Worm (Caenorhabditis elegans) whole organism, young adult: ENCODE data around the gene T09B9.3.

Experiments used
- B0019.2 ChIP-seq: fragments of 200-800 bp; sonication (Bioruptor generic); conservative IDR thresholded peaks from 2 replicates; pipeline ENCODE4 v1.3.6; 2022; ENCODE audit warnings: missing genetic modification reagents, missing genetic modification characterization, missing compliant biosample characterization
- B0035.1 ChIP-seq: sonication (generic microtip); optimal IDR thresholded peaks from 2 replicates; lab custom pipeline; 2016; ENCODE audit warnings: missing genetic modification characterization, mild to moderate bottlenecking, missing compliant biosample characterization, missing genotype, missing genetic modification reagents
- B0336.3 ChIP-seq: fragments of 200-800 bp; sonication (Bioruptor generic); IDR thresholded peaks from 2 replicates; pipeline ENCODE4 v1.3.6; 2022; ENCODE audit warnings: missing genetic modification characterization, missing compliant biosample characterization
- C06A6.2 ChIP-seq: fragments of 200-800 bp; sonication (Bioruptor generic); conservative IDR thresholded peaks from 2 replicates; pipeline ENCODE4 v1.3.6; 2022; ENCODE audit warnings: missing genetic modification characterization, missing compliant biosample characterization
- F22D6.2 ChIP-seq: sonication (generic microtip); optimal IDR thresholded peaks from 2 replicates; lab custom pipeline; 2016; ENCODE audit warnings: mild to moderate bottlenecking, missing genetic modification characterization, missing compliant biosample characterization
- F55B11.4 ChIP-seq: sonication (generic microtip); optimal IDR thresholded peaks from 2 replicates; lab custom pipeline; 2016; ENCODE audit warnings: missing compliant biosample characterization, missing genetic modification characterization, borderline replicate concordance; ENCODE audit not compliant: insufficient read depth
- K11D2.4 ChIP-seq: fragments of 200-800 bp; sonication (Bioruptor generic); IDR thresholded peaks from 2 replicates; pipeline ENCODE4 v1.3.6; 2022; ENCODE audit warnings: missing genetic modification reagents, missing genetic modification characterization, missing compliant biosample characterization
- T07F8.4 ChIP-seq: sonication (generic microtip); optimal IDR thresholded peaks from 2 replicates; lab custom pipeline; 2016; ENCODE audit warnings: mild to moderate bottlenecking, missing genetic modification characterization, moderate library complexity, missing compliant biosample characterization
- Y53G8AR.9 ChIP-seq: fragments of 200-800 bp; sonication (Bioruptor generic); conservative IDR thresholded peaks from 2 replicates; pipeline ENCODE4 v1.3.6; 2022; ENCODE audit warnings: missing genetic modification reagents, missing genetic modification characterization, missing compliant biosample characterization
- Y67H2A.10 ChIP-seq: fragments of 200-800 bp; sonication (Bioruptor generic); conservative IDR thresholded peaks from 2 replicates; pipeline ENCODE4 v1.3.6; 2022; ENCODE audit warnings: missing genetic modification reagents, missing genetic modification characterization, missing compliant biosample characterization
- Y95B8A.8 ChIP-seq: fragments of 200-800 bp; sonication (Bioruptor generic); IDR thresholded peaks from 2 replicates; pipeline ENCODE4 v1.3.6; 2022; ENCODE audit warnings: missing genetic modification reagents, missing genetic modification characterization, missing compliant biosample characterization
- ceh-100 ChIP-seq: fragments of 200-800 bp; sonication (Bioruptor generic); IDR thresholded peaks from 2 replicates; pipeline ENCODE4 v1.3.6; 2022; ENCODE audit warnings: missing genetic modification reagents, missing genetic modification characterization, missing compliant biosample characterization
- ceh-27 ChIP-seq: fragments of 200-800 bp; sonication (Bioruptor generic); optimal IDR thresholded peaks from 2 replicates; lab custom pipeline; 2018; ENCODE audit warnings: mild to moderate bottlenecking, missing genetic modification characterization, moderate library complexity, missing compliant biosample characterization
- ceh-40 ChIP-seq: fragments of 200-800 bp; sonication (Bioruptor generic); IDR thresholded peaks from 2 replicates; pipeline ENCODE4 v1.3.6; 2022; ENCODE audit warnings: missing genetic modification characterization, missing compliant biosample characterization
- die-1 ChIP-seq: sonication (generic microtip); optimal IDR thresholded peaks from 2 replicates; lab custom pipeline; 2016; ENCODE audit warnings: missing genotype, mild to moderate bottlenecking, missing genetic modification characterization, missing compliant biosample characterization
- efl-1 ChIP-seq: fragments of 150-350 bp; optimal IDR thresholded peaks from 2 replicates; lab custom pipeline; 2014; ENCODE audit warnings: missing biosample characterization, missing genetic modification reagents, missing genetic modification characterization
- egl-18 ChIP-seq: fragments of 200-800 bp; sonication (Bioruptor generic); IDR thresholded peaks from 2 replicates; pipeline ENCODE4 v1.3.6; 2022; ENCODE audit warnings: missing genetic modification reagents, missing genetic modification characterization, missing compliant biosample characterization
- ets-4 ChIP-seq: fragments of 200-800 bp; sonication (Bioruptor generic); optimal IDR thresholded peaks from 2 replicates; lab custom pipeline; 2018; ENCODE audit warnings: mild to moderate bottlenecking, missing genetic modification characterization, missing compliant biosample characterization
- gei-17 ChIP-seq: fragments of 200-800 bp; sonication (Bioruptor generic); optimal IDR thresholded peaks from 2 replicates; lab custom pipeline; 2018; ENCODE audit warnings: mild to moderate bottlenecking, missing genetic modification characterization, missing compliant biosample characterization
- hsf-1 ChIP-seq: fragments of 200-800 bp; sonication (Bioruptor generic); IDR thresholded peaks from 2 replicates; pipeline ENCODE4 v1.3.6; 2022; ENCODE audit warnings: missing genetic modification reagents, missing genetic modification characterization, missing compliant biosample characterization
- lin-40 ChIP-seq: sonication (generic microtip); optimal IDR thresholded peaks from 2 replicates; lab custom pipeline; 2016; ENCODE audit warnings: missing genetic modification characterization, mild to moderate bottlenecking, missing compliant biosample characterization, missing genotype, missing genetic modification reagents
- madf-3 ChIP-seq: fragments of 200-800 bp; sonication (Bioruptor generic); IDR thresholded peaks from 2 replicates; pipeline ENCODE4 v1.3.6; 2022; ENCODE audit warnings: missing genetic modification reagents, missing genetic modification characterization, missing compliant biosample characterization
- madf-6 ChIP-seq: fragments of 200-800 bp; sonication (Bioruptor generic); IDR thresholded peaks from 2 replicates; pipeline ENCODE4 v1.3.6; 2022; ENCODE audit warnings: missing genetic modification reagents, missing genetic modification characterization, missing compliant biosample characterization
- madf-8 ChIP-seq: fragments of 200-800 bp; sonication (Bioruptor generic); conservative IDR thresholded peaks from 2 replicates; pipeline ENCODE4 v1.3.6; 2022; ENCODE audit warnings: missing genetic modification reagents, missing genetic modification characterization, missing compliant biosample characterization
- mel-28 ChIP-seq: sonication (generic microtip); optimal IDR thresholded peaks from 2 replicates; lab custom pipeline; 2016; ENCODE audit warnings: borderline replicate concordance, mild to moderate bottlenecking, missing genetic modification characterization, missing compliant biosample characterization
- mxl-1 ChIP-seq: sonication (generic microtip); optimal IDR thresholded peaks from 2 replicates; lab custom pipeline; 2016; ENCODE audit warnings: missing genetic modification characterization, missing compliant biosample characterization
- nfyb-1 ChIP-seq: fragments of 200-800 bp; sonication (Bioruptor generic); IDR thresholded peaks from 2 replicates; pipeline ENCODE4 v1.3.6; 2022; ENCODE audit warnings: missing genetic modification reagents, missing genetic modification characterization, missing compliant biosample characterization
- nhr-27 ChIP-seq: fragments of 200-800 bp; sonication (Bioruptor generic); optimal IDR thresholded peaks from 2 replicates; lab custom pipeline; 2018; ENCODE audit warnings: mild to moderate bottlenecking, missing genetic modification characterization, moderate library complexity, missing compliant biosample characterization
- rec-8 ChIP-seq, 2 experiments: sonication (generic microtip); optimal IDR thresholded peaks; 2 replicates each; lab custom pipeline; 2016; ENCODE audit warnings: mild to moderate bottlenecking in 2 of 2, missing genetic modification characterization in 2 of 2, missing genetic modification reagents in 2 of 2, missing genotype in 2 of 2, missing biosample characterization in 1 of 2, missing compliant biosample characterization in 1 of 2, moderate library complexity in 1 of 2
- rpc-1 ChIP-seq, 2 experiments: fragments of 150-350 bp in 1 of 2; sonication (generic microtip) in 1 of 2; optimal IDR thresholded peaks; 2 replicates each; lab custom pipeline; 2014 to 2018; ENCODE audit warnings: missing biosample characterization in 1 of 2, missing genetic modification characterization in 1 of 2, missing genetic modification reagents in 1 of 2, missing genotype in 1 of 2
- snpc-1.3 ChIP-seq: sonication (generic microtip); optimal IDR thresholded peaks from 2 replicates; lab custom pipeline; 2017; ENCODE audit warnings: missing genetic modification characterization, mild to moderate bottlenecking, missing compliant biosample characterization, antibody characterized with exemption, moderate library complexity, missing genotype, missing genetic modification reagents; ENCODE audit not compliant: insufficient read depth
- somi-1 ChIP-seq: fragments of 200-800 bp; sonication (Bioruptor generic); optimal IDR thresholded peaks from 2 replicates; lab custom pipeline; 2018; ENCODE audit warnings: mild to moderate bottlenecking, missing genetic modification characterization, missing compliant biosample characterization
- ztf-18 ChIP-seq: sonication (generic microtip); optimal IDR thresholded peaks from 2 replicates; lab custom pipeline; 2016; ENCODE audit warnings: missing genotype, mild to moderate bottlenecking, missing genetic modification characterization, missing compliant biosample characterization
- ztf-28 ChIP-seq: fragments of 200-800 bp; sonication (Bioruptor generic); IDR thresholded peaks from 2 replicates; pipeline ENCODE4 v1.3.6; 2022; ENCODE audit warnings: missing genetic modification reagents, missing genetic modification characterization, missing compliant biosample characterization

The T09B9.3 gene

ce11 chrX:9803603-9804002 lies 42.4 kb upstream of the T09B9.3 start:
- TF ChIP-seq somi-1 (GFP tag; lab: Kevin White, UChicago): no peak
- no peak for TF ChIP-seq mxl-1 (tag; lab: Kevin White, UChicago)
- TF ChIP-seq ceh-40 (GFP tag; lab: Robert Waterston, UW): no peak
- TF ChIP-seq B0336.3 (GFP tag; lab: Robert Waterston, UW): no peak

ce11 chrX:9798530-9798929 lies 37.4 kb upstream of the T09B9.3 start, which contains the start of gene F36G3.3:
F36G3.3 (plus strand) TSS chrX:9798835.
- no peak for TF ChIP-seq nfyb-1 (GFP tag; lab: Robert Waterston, UW)
- no peak for TF ChIP-seq ztf-28 (GFP tag; lab: Robert Waterston, UW)
- TF ChIP-seq B0035.1 (tag; lab: Kevin White, UChicago): no peak
- TF ChIP-seq nhr-27 (tag; lab: Kevin White, UChicago): no peak
- no peak for TF ChIP-seq Y95B8A.8 (GFP tag; lab: Robert Waterston, UW)
- no peak for TF ChIP-seq Y53G8AR.9 (GFP tag; lab: Robert Waterston, UW)
- TF ChIP-seq rpc-1 (optimal IDR thresholded peaks at IDR 0.05; lab: Kevin White, UChicago): no peak
- no peak for TF ChIP-seq rpc-1 (tag; optimal IDR thresholded peaks at IDR 0.05; lab: Kevin White, UChicago)
- no peak for TF ChIP-seq K11D2.4 (GFP tag; lab: Robert Waterston, UW)
- TF ChIP-seq ceh-27 (GFP tag; lab: Kevin White, UChicago): no peak
- TF ChIP-seq snpc-1.3 (tag; lab: Kevin White, UChicago): no peak
- TF ChIP-seq B0019.2 (GFP tag; lab: Robert Waterston, UW): no peak

- no peak for TF ChIP-seq rec-8 (tag; optimal IDR thresholded peaks at IDR 0.05; lab: Kevin White, UChicago)
- no peak for TF ChIP-seq hsf-1
- no peak for TF ChIP-seq madf-8 (GFP tag; lab: Robert Waterston, UW)
- no peak for TF ChIP-seq ztf-18 (tag; lab: Kevin White, UChicago)
- TF ChIP-seq C06A6.2 (GFP tag; lab: Robert Waterston, UW): no peak
- TF ChIP-seq Y67H2A.10: no peak
- TF ChIP-seq gei-17 (GFP tag; lab: Kevin White, UChicago): no peak
- TF ChIP-seq F22D6.2 (tag; lab: Kevin White, UChicago): no peak
Measured at ce11 chrX:9796063-9796462, 34.9 kb upstream of the T09B9.3 start.

DNA sequence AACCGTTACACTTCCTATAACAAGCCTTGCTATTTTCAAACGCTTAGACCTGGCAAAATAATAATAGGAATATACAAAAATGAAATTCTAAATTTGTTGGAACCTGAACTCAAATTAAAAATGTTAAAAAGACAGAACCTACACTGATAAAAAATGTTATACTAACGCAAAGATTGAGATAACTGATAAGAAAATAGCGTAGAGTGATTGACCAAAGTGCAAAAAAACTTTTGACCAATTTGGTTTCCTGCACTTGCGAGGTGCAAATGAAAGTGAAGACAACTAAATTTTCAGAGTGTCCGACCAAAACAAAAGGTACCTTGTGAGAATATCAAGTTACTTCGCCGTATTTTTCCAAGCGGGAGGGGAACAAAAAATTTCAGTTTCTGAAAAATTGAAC lies 34.4 kb upstream of the T09B9.3 start:
- no peak for TF ChIP-seq Y53G8AR.9 (GFP tag; lab: Robert Waterston, UW)
- no peak for TF ChIP-seq lin-40
- TF ChIP-seq ets-4 (GFP tag; lab: Kevin White, UChicago): no peak
- no peak for TF ChIP-seq T07F8.4 (tag; lab: Kevin White, UChicago)
- TF ChIP-seq die-1 (tag; lab: Kevin White, UChicago): no peak
- TF ChIP-seq efl-1 (GFP tag; lab: Kevin White, UChicago): no peak
- TF ChIP-seq F55B11.4 (tag; lab: Kevin White, UChicago): no peak
- no peak for TF ChIP-seq egl-18 (GFP tag; lab: Robert Waterston, UW)
- TF ChIP-seq ceh-100: no peak
- no peak for TF ChIP-seq mel-28 (tag; lab: Kevin White, UChicago)
- TF ChIP-seq snpc-1.3 (tag; lab: Kevin White, UChicago): no peak
- TF ChIP-seq madf-6 (GFP tag; lab: Robert Waterston, UW): no peak
- no peak for TF ChIP-seq madf-3 (GFP tag; lab: Robert Waterston, UW)
